Worm (Caenorhabditis elegans) whole organism, young adult: ENCODE results near the gene col-74.

ENCODE experiments used
- C06A6.2 ChIP-seq: fragments of 200-800 bp; sonication (Bioruptor generic); conservative IDR thresholded peaks from 2 replicates; pipeline ENCODE4 v1.3.6; 2022; ENCODE audit warnings: missing genetic modification characterization, missing compliant biosample characterization
- D2030.7 ChIP-seq: fragments of 200-800 bp; sonication (Bioruptor generic); IDR thresholded peaks from 2 replicates; pipeline ENCODE4 v1.3.6; 2022; ENCODE audit warnings: missing genetic modification reagents, missing genetic modification characterization, missing compliant biosample characterization
- F10E7.11 ChIP-seq: sonication (generic microtip); optimal IDR thresholded peaks from 2 replicates; lab custom pipeline; 2017; ENCODE audit warnings: mild to moderate bottlenecking, missing genetic modification characterization, moderate library complexity, missing compliant biosample characterization
- F22D6.2 ChIP-seq: sonication (generic microtip); optimal IDR thresholded peaks from 2 replicates; lab custom pipeline; 2016; ENCODE audit warnings: mild to moderate bottlenecking, missing genetic modification characterization, missing compliant biosample characterization
- F23B12.7 ChIP-seq: sonication (generic microtip); optimal IDR thresholded peaks from 2 replicates; lab custom pipeline; 2017; ENCODE audit warnings: missing genetic modification characterization, mild to moderate bottlenecking, missing compliant biosample characterization, antibody characterized with exemption, moderate library complexity; ENCODE audit not compliant: insufficient read depth
- F33H1.4 ChIP-seq: fragments of 200-800 bp; sonication (Bioruptor generic); IDR thresholded peaks from 2 replicates; pipeline ENCODE4 v1.3.6; 2022; ENCODE audit warnings: missing genetic modification reagents, missing genetic modification characterization, missing compliant biosample characterization
- F37B4.10 ChIP-seq: fragments of 200-800 bp; sonication (Bioruptor generic); IDR thresholded peaks from 2 replicates; pipeline ENCODE4 v1.3.6; 2022; ENCODE audit warnings: missing genetic modification characterization, missing compliant biosample characterization
- F49E8.2 ChIP-seq: sonication (generic microtip); optimal IDR thresholded peaks from 3 replicates; lab custom pipeline; 2017; ENCODE audit warnings: missing genetic modification characterization, mild to moderate bottlenecking, missing compliant biosample characterization, antibody characterized with exemption, moderate library complexity; ENCODE audit not compliant: insufficient read depth
- K11D2.4 ChIP-seq: fragments of 200-800 bp; sonication (Bioruptor generic); IDR thresholded peaks from 2 replicates; pipeline ENCODE4 v1.3.6; 2022; ENCODE audit warnings: missing genetic modification reagents, missing genetic modification characterization, missing compliant biosample characterization
- Y53F4B.3 ChIP-seq: fragments of 200-800 bp; sonication (Bioruptor generic); IDR thresholded peaks from 2 replicates; pipeline ENCODE4 v1.3.6; 2022; ENCODE audit warnings: missing genetic modification reagents, missing genetic modification characterization, missing compliant biosample characterization
- Y56A3A.18 ChIP-seq: fragments of 200-800 bp; sonication (Bioruptor generic); IDR thresholded peaks from 2 replicates; pipeline ENCODE4 v1.3.6; 2022; ENCODE audit warnings: missing genetic modification reagents, missing genetic modification characterization, missing compliant biosample characterization
- Y67H2A.10 ChIP-seq: fragments of 200-800 bp; sonication (Bioruptor generic); conservative IDR thresholded peaks from 2 replicates; pipeline ENCODE4 v1.3.6; 2022; ENCODE audit warnings: missing genetic modification reagents, missing genetic modification characterization, missing compliant biosample characterization
- Y79H2A.3 ChIP-seq: fragments of 200-800 bp; sonication (Bioruptor generic); conservative IDR thresholded peaks from 2 replicates; pipeline ENCODE4 v1.3.6; 2022; ENCODE audit warnings: missing genetic modification reagents, missing genetic modification characterization, missing compliant biosample characterization
- ZK185.1 ChIP-seq: sonication (generic microtip); optimal IDR thresholded peaks from 2 replicates; lab custom pipeline; 2016; ENCODE audit warnings: mild to moderate bottlenecking, missing genetic modification characterization, missing compliant biosample characterization; ENCODE audit not compliant: poor library complexity, severe bottlenecking
- akir-1 ChIP-seq: fragments of 200-800 bp; sonication (Bioruptor generic); optimal IDR thresholded peaks from 2 replicates; lab custom pipeline; 2018; ENCODE audit warnings: mild to moderate bottlenecking, missing genetic modification characterization, moderate library complexity, missing compliant biosample characterization
- ama-1 ChIP-seq, 3 experiments: fragments of 150-350 bp in 1 of 3; sonication (generic microtip) in 2 of 3; optimal IDR thresholded peaks; 2 replicates each; lab custom pipeline; 2014 to 2018; ENCODE audit warnings: missing biosample characterization in 2 of 3, missing genetic modification characterization in 2 of 3, missing genetic modification reagents in 2 of 3
- aptf-2 ChIP-seq: fragments of 200-800 bp; sonication (Bioruptor generic); conservative IDR thresholded peaks from 2 replicates; pipeline ENCODE4 v1.3.6; 2022; ENCODE audit warnings: missing genetic modification reagents, missing genetic modification characterization, missing compliant biosample characterization
- aptf-3 ChIP-seq: fragments of 200-800 bp; sonication (Bioruptor generic); IDR thresholded peaks from 2 replicates; pipeline ENCODE4 v1.3.6; 2022; ENCODE audit warnings: missing genetic modification characterization, missing compliant biosample characterization
- attf-3 ChIP-seq: fragments of 200-800 bp; sonication (Bioruptor generic); conservative IDR thresholded peaks from 2 replicates; pipeline ENCODE4 v1.3.6; 2022; ENCODE audit warnings: missing genetic modification reagents, missing genetic modification characterization, missing compliant biosample characterization
- attf-6 ChIP-seq: fragments of 200-800 bp; sonication (Bioruptor generic); IDR thresholded peaks from 2 replicates; pipeline ENCODE4 v1.3.6; 2022; ENCODE audit warnings: missing genetic modification reagents, missing genetic modification characterization, missing compliant biosample characterization
- ceh-27 ChIP-seq: fragments of 200-800 bp; sonication (Bioruptor generic); optimal IDR thresholded peaks from 2 replicates; lab custom pipeline; 2018; ENCODE audit warnings: mild to moderate bottlenecking, missing genetic modification characterization, moderate library complexity, missing compliant biosample characterization
- die-1 ChIP-seq: sonication (generic microtip); optimal IDR thresholded peaks from 2 replicates; lab custom pipeline; 2016; ENCODE audit warnings: missing genotype, mild to moderate bottlenecking, missing genetic modification characterization, missing compliant biosample characterization
- dox-1 ChIP-seq: fragments of 200-800 bp; sonication (Bioruptor generic); IDR thresholded peaks from 2 replicates; pipeline ENCODE4 v1.3.6; 2022; ENCODE audit warnings: missing genetic modification reagents, missing genetic modification characterization, missing compliant biosample characterization
- efl-1 ChIP-seq: fragments of 150-350 bp; optimal IDR thresholded peaks from 2 replicates; lab custom pipeline; 2014; ENCODE audit warnings: missing biosample characterization, missing genetic modification reagents, missing genetic modification characterization
- egrh-3 ChIP-seq: fragments of 200-800 bp; sonication (Bioruptor generic); IDR thresholded peaks from 2 replicates; pipeline ENCODE4 v1.3.6; 2022; ENCODE audit warnings: missing genetic modification reagents, missing genetic modification characterization, missing compliant biosample characterization
- ekl-4 ChIP-seq: fragments of 200-800 bp; sonication (Bioruptor generic); IDR thresholded peaks from 2 replicates; pipeline ENCODE4 v1.3.6; 2022; ENCODE audit warnings: missing genetic modification reagents, missing genetic modification characterization, missing compliant biosample characterization
- ets-4 ChIP-seq: fragments of 200-800 bp; sonication (Bioruptor generic); optimal IDR thresholded peaks from 2 replicates; lab custom pipeline; 2018; ENCODE audit warnings: mild to moderate bottlenecking, missing genetic modification characterization, missing compliant biosample characterization
- gei-17 ChIP-seq: fragments of 200-800 bp; sonication (Bioruptor generic); optimal IDR thresholded peaks from 2 replicates; lab custom pipeline; 2018; ENCODE audit warnings: mild to moderate bottlenecking, missing genetic modification characterization, missing compliant biosample characterization
- hmg-1.2 ChIP-seq: fragments of 200-800 bp; sonication (Bioruptor generic); IDR thresholded peaks from 2 replicates; pipeline ENCODE4 v1.3.6; 2022; ENCODE audit warnings: missing genetic modification reagents, missing genetic modification characterization, missing compliant biosample characterization
- hsf-1 ChIP-seq: fragments of 200-800 bp; sonication (Bioruptor generic); IDR thresholded peaks from 2 replicates; pipeline ENCODE4 v1.3.6; 2022; ENCODE audit warnings: missing genetic modification reagents, missing genetic modification characterization, missing compliant biosample characterization
- let-607 ChIP-seq, 2 experiments: fragments of 200-800 bp in 1 of 2; sonication (Bioruptor generic) in 1 of 2; sonication (generic microtip) in 1 of 2; optimal IDR thresholded peaks; 2 replicates each; lab custom pipeline; 2016 to 2018; ENCODE audit warnings: mild to moderate bottlenecking in 2 of 2, missing compliant biosample characterization in 2 of 2, missing genetic modification characterization in 2 of 2, moderate library complexity in 2 of 2, missing genotype in 1 of 2
- lin-40 ChIP-seq: sonication (generic microtip); optimal IDR thresholded peaks from 2 replicates; lab custom pipeline; 2016; ENCODE audit warnings: missing genetic modification characterization, mild to moderate bottlenecking, missing compliant biosample characterization, missing genotype, missing genetic modification reagents
- lir-1 ChIP-seq: fragments of 200-800 bp; sonication (Bioruptor generic); conservative IDR thresholded peaks from 2 replicates; pipeline ENCODE4 v1.3.6; 2022; ENCODE audit warnings: missing genetic modification reagents, missing genetic modification characterization, missing compliant biosample characterization
- lsy-27 ChIP-seq: sonication (generic microtip); optimal IDR thresholded peaks from 2 replicates; lab custom pipeline; 2017; ENCODE audit warnings: missing genetic modification characterization, mild to moderate bottlenecking, missing compliant biosample characterization, antibody characterized with exemption, missing genotype, borderline replicate concordance; ENCODE audit not compliant: insufficient read depth
- madf-8 ChIP-seq: fragments of 200-800 bp; sonication (Bioruptor generic); conservative IDR thresholded peaks from 2 replicates; pipeline ENCODE4 v1.3.6; 2022; ENCODE audit warnings: missing genetic modification reagents, missing genetic modification characterization, missing compliant biosample characterization
- mes-4 ChIP-seq: sonication (generic microtip); optimal IDR thresholded peaks from 2 replicates; lab custom pipeline; 2016; ENCODE audit warnings: missing genotype, missing genetic modification characterization, missing compliant biosample characterization
- nfya-2 ChIP-seq: fragments of 200-800 bp; sonication (Bioruptor generic); IDR thresholded peaks from 2 replicates; pipeline ENCODE4 v1.3.6; 2022; ENCODE audit warnings: missing genetic modification reagents, missing genetic modification characterization, missing compliant biosample characterization
- nhr-27 ChIP-seq: fragments of 200-800 bp; sonication (Bioruptor generic); optimal IDR thresholded peaks from 2 replicates; lab custom pipeline; 2018; ENCODE audit warnings: mild to moderate bottlenecking, missing genetic modification characterization, moderate library complexity, missing compliant biosample characterization
- pbrm-1 ChIP-seq: fragments of 200-800 bp; sonication (Bioruptor generic); IDR thresholded peaks from 2 replicates; pipeline ENCODE4 v1.3.6; 2022; ENCODE audit warnings: missing genetic modification reagents, missing genetic modification characterization, missing compliant biosample characterization
- tlf-1 ChIP-seq: fragments of 200-800 bp; sonication (Bioruptor generic); optimal IDR thresholded peaks from 2 replicates; lab custom pipeline; 2018; ENCODE audit warnings: mild to moderate bottlenecking, missing genetic modification characterization, missing compliant biosample characterization
- unc-62 ChIP-seq: fragments of 150-350 bp; optimal IDR thresholded peaks from 2 replicates; lab custom pipeline; 2014; ENCODE audit warnings: missing biosample characterization, missing genetic modification reagents, missing genetic modification characterization
- zfh-2 ChIP-seq: fragments of 200-800 bp; sonication (Bioruptor generic); conservative IDR thresholded peaks from 2 replicates; pipeline ENCODE4 v1.3.6; 2022; ENCODE audit warnings: missing genetic modification reagents, missing genetic modification characterization, missing compliant biosample characterization
- ztf-26 ChIP-seq: sonication (generic microtip); optimal IDR thresholded peaks from 2 replicates; lab custom pipeline; 2017; ENCODE audit warnings: missing genetic modification characterization, missing compliant biosample characterization
- ztf-28 ChIP-seq: fragments of 200-800 bp; sonication (Bioruptor generic); IDR thresholded peaks from 2 replicates; pipeline ENCODE4 v1.3.6; 2022; ENCODE audit warnings: missing genetic modification reagents, missing genetic modification characterization, missing compliant biosample characterization

col-74 gene

ce11 chrII:5853261-5853660, 23.1 kb downstream of the col-74 start:
- TF ChIP-seq zfh-2 (GFP tag; lab: Robert Waterston, UW) (no peak), aptf-3 (GFP tag; lab: Robert Waterston, UW) (no peak), D2030.7 (GFP tag; lab: Robert Waterston, UW) (no peak), let-607 (tag; optimal IDR thresholded peaks at IDR 0.05; lab: Kevin White, UChicago) (no peak), hsf-1 (GFP tag; lab: Robert Waterston, UW) (no peak), aptf-2 (GFP tag; lab: Robert Waterston, UW) (no peak), ceh-27 (no peak), ZK185.1 (tag; lab: Kevin White, UChicago) (no peak), ekl-4 (GFP tag; lab: Robert Waterston, UW) (no peak), F49E8.2 (tag; lab: Kevin White, UChicago) (no peak), die-1 (tag; lab: Kevin White, UChicago) (no peak), F33H1.4 (GFP tag; lab: Robert Waterston, UW) (no peak), akir-1 (no peak), gei-17 (GFP tag; lab: Kevin White, UChicago) (no peak)
- TF ChIP-seq, all 124 proteins: peak for 0

ce11 chrII:5854122-5854521, 23.9 kb downstream of the col-74 start, which contains the start of gene H41C03.1:
Gene H41C03.1, plus strand, starts transcription at chrII:5854422.
- TF ChIP-seq K11D2.4 (GFP tag; lab: Robert Waterston, UW) (no peak), mes-4 (tag; lab: Kevin White, UChicago) (no peak), lin-40 (no peak), lir-1 (GFP tag; lab: Robert Waterston, UW) (no peak), attf-6 (no peak), F37B4.10 (GFP tag; lab: Robert Waterston, UW) (no peak), zfh-2 (GFP tag; lab: Robert Waterston, UW) (no peak), pbrm-1 (GFP tag; lab: Robert Waterston, UW) (no peak), attf-3 (GFP tag; lab: Robert Waterston, UW) (no peak), hmg-1.2 (GFP tag; lab: Robert Waterston, UW) (no peak)

ce11 chrII:5858322-5858721, 28.1 kb downstream of the col-74 start, which contains the start of gene F55C12.4:
Gene F55C12.4, minus strand, starts transcription at chrII:5858422.
- TF ChIP-seq F23B12.7 = no peak
- no peak for TF ChIP-seq nfya-2 (GFP tag; lab: Robert Waterston, UW)
- TF ChIP-seq F22D6.2 (tag; lab: Kevin White, UChicago) = no peak
- no peak for TF ChIP-seq egrh-3 (GFP tag; lab: Robert Waterston, UW)
- no peak for TF ChIP-seq nhr-27
- TF ChIP-seq Y79H2A.3 (GFP tag; lab: Robert Waterston, UW) = no peak
- TF ChIP-seq Y56A3A.18 (GFP tag; lab: Robert Waterston, UW) = no peak
- no peak for TF ChIP-seq dox-1 (GFP tag; lab: Robert Waterston, UW)
- TF ChIP-seq ztf-26 (tag; lab: Kevin White, UChicago) = no peak
- no peak for TF ChIP-seq ztf-28 (GFP tag; lab: Robert Waterston, UW)
- TF ChIP-seq hmg-1.2 (GFP tag; lab: Robert Waterston, UW) = no peak
- no peak for TF ChIP-seq efl-1 (GFP tag; lab: Kevin White, UChicago)
- TF ChIP-seq, all 124 proteins: peak for 0

DNA sequence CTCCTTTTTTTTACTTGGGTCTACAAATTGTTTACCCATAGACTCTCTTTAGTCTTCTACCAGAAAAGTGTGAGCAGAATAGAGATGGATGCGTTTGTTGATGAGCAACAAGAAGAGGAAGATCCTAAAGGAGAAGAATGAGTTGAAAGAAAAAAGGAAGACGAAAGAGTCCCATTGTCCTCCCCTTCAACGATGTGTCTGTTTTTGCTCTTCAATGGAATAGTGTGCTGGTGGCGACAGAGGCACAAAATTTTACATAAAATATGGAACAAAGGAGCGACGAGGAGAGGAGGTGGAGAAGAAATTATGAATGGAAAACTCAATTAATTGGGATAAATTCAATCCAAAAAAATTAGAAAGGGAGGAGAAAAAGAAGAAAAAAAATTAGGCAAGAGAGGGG, 30.4 kb downstream of the col-74 start:
- TF ChIP-seq F37B4.10 (GFP tag; lab: Robert Waterston, UW) (no peak), ama-1 (optimal IDR thresholded peaks at IDR 0.05; lab: Kevin White, UChicago) (no peak), ama-1 (GFP tag; optimal IDR thresholded peaks at IDR 0.05; lab: Kevin White, UChicago) (no peak), unc-62 (GFP tag; lab: Kevin White, UChicago) (no peak), Y67H2A.10 (GFP tag; lab: Robert Waterston, UW) (no peak), nhr-27 (no peak), ets-4 (GFP tag; lab: Kevin White, UChicago) (no peak), Y53F4B.3 (GFP tag; lab: Robert Waterston, UW) (no peak), madf-8 (GFP tag; lab: Robert Waterston, UW) (no peak), C06A6.2 (GFP tag; lab: Robert Waterston, UW) (no peak), lsy-27 (tag; lab: Kevin White, UChicago) (no peak), pbrm-1 (GFP tag; lab: Robert Waterston, UW) (no peak), tlf-1 (no peak), F10E7.11 (tag; lab: Kevin White, UChicago) (no peak)
